Worm (Caenorhabditis elegans): ENCODE measurements around the gene arp-6.

- TF ChIP-seq Y95B8A.8 (GFP tag; IDR thresholded peaks at IDR 0.05), result no peak
- TF ChIP-seq let-526 (GFP tag; IDR thresholded peaks at IDR 0.05), result no peak
- no peak for TF ChIP-seq athp-1 (tag; optimal IDR thresholded peaks at IDR 0.05)
Observed at ce11 chrII:8086803-8087202, 49.7 kb upstream of the arp-6 start, which contains the start of gene K02C4.3.
